Worm (Caenorhabditis elegans): ENCODE results near the gene srg-6.

- TF ChIP-seq him-1 (tag; optimal IDR thresholded peaks at IDR 0.05) (no peak), dao-5 (tag; optimal IDR thresholded peaks at IDR 0.05) (no peak), W03F9.2 (tag; optimal IDR thresholded peaks at IDR 0.05) (no peak)
Observed at ce11 chrIII:6309066-6309465, 43.3 kb upstream of the srg-6 start, which contains the start of gene gar-2.
